Worm (Caenorhabditis elegans) whole organism, L2 larva: Measurements from ENCODE around the gene C49F5.8.

Source experiments
- C34F6.9 ChIP-seq: fragments of 150-350 bp; optimal IDR thresholded peaks from 2 replicates; lab custom pipeline; 2014; ENCODE audit warnings: missing biosample characterization, missing genetic modification characterization
- R02D3.7 ChIP-seq: fragments of 150-350 bp; optimal IDR thresholded peaks from 2 replicates; lab custom pipeline; 2014; ENCODE audit warnings: missing biosample characterization, missing genetic modification characterization
- Y55F3AM.14 ChIP-seq: fragments of 200-800 bp; sonication (Bioruptor generic); optimal IDR thresholded peaks from 2 replicates; lab custom pipeline; 2018; ENCODE audit warnings: mild to moderate bottlenecking, missing genetic modification characterization, missing compliant biosample characterization
- ZK546.5 ChIP-seq: sonication (generic microtip); optimal IDR thresholded peaks from 2 replicates; lab custom pipeline; 2017; ENCODE audit warnings: missing biosample characterization, missing genetic modification characterization
- ama-1 ChIP-seq: fragments of 150-350 bp; optimal IDR thresholded peaks from 2 replicates; lab custom pipeline; 2018; ENCODE audit warnings: inconsistent platforms
- blmp-1 ChIP-seq: sonication (generic microtip); optimal IDR thresholded peaks from 2 replicates; lab custom pipeline; 2017; ENCODE audit warnings: missing genetic modification characterization, mild to moderate bottlenecking, missing compliant biosample characterization, antibody characterized with exemption, moderate library complexity; ENCODE audit not compliant: insufficient read depth
- ceh-82 ChIP-seq: fragments of 150-350 bp; optimal IDR thresholded peaks from 2 replicates; lab custom pipeline; 2014; ENCODE audit warnings: missing biosample characterization, missing genetic modification characterization
- dmd-4 ChIP-seq: sonication (generic microtip); optimal IDR thresholded peaks from 2 replicates; lab custom pipeline; 2017; ENCODE audit warnings: missing biosample characterization, missing genetic modification characterization
- egl-27 ChIP-seq: sonication (generic microtip); optimal IDR thresholded peaks from 3 replicates; lab custom pipeline; 2017; ENCODE audit warnings: missing biosample characterization, missing genetic modification reagents, missing genetic modification characterization
- elt-1 ChIP-seq: fragments of 150-350 bp; optimal IDR thresholded peaks from 2 replicates; lab custom pipeline; 2014; ENCODE audit warnings: missing biosample characterization, missing genetic modification characterization
- elt-3 ChIP-seq: sonication (generic microtip); optimal IDR thresholded peaks from 2 replicates; lab custom pipeline; 2017; ENCODE audit warnings: missing biosample characterization, missing genetic modification characterization
- fos-1 ChIP-seq: fragments of 150-350 bp; optimal IDR thresholded peaks from 2 replicates; lab custom pipeline; 2014; ENCODE audit warnings: missing biosample characterization, missing genetic modification characterization
- lin-11 ChIP-seq: fragments of 150-350 bp; sonication (generic microtip); optimal IDR thresholded peaks from 2 replicates; lab custom pipeline; 2014; ENCODE audit warnings: missing biosample characterization, missing genetic modification characterization, inconsistent platforms, mixed read lengths
- lin-39 ChIP-seq: fragments of 150-350 bp; optimal IDR thresholded peaks from 2 replicates; lab custom pipeline; 2014; ENCODE audit warnings: missing biosample characterization, missing genetic modification reagents, missing genetic modification characterization
- lsy-2 ChIP-seq, 2 experiments: fragments of 150-350 bp in 1 of 2; sonication (generic microtip) in 1 of 2; optimal IDR thresholded peaks; 2 replicates each; lab custom pipeline; 2014 to 2017; ENCODE audit warnings: missing biosample characterization in 2 of 2, missing genetic modification characterization in 2 of 2
- mdl-1 ChIP-seq, 2 experiments: fragments of 150-350 bp in 1 of 2; sonication (generic microtip) in 1 of 2; optimal IDR thresholded peaks; 2 replicates each; lab custom pipeline; 2017; ENCODE audit warnings: missing biosample characterization in 2 of 2, missing genetic modification characterization in 2 of 2
- nhr-10 ChIP-seq: sonication (generic microtip); optimal IDR thresholded peaks from 2 replicates; lab custom pipeline; 2017; ENCODE audit warnings: missing biosample characterization, missing genetic modification characterization
- nhr-12 ChIP-seq: fragments of 150-350 bp; optimal IDR thresholded peaks from 2 replicates; lab custom pipeline; 2014; ENCODE audit warnings: missing biosample characterization, missing genetic modification characterization
- nhr-129 ChIP-seq: fragments of 150-350 bp; optimal IDR thresholded peaks from 2 replicates; lab custom pipeline; 2014; ENCODE audit warnings: missing biosample characterization, missing genetic modification characterization
- nhr-237 ChIP-seq: fragments of 150-350 bp; optimal IDR thresholded peaks from 2 replicates; lab custom pipeline; 2014; ENCODE audit warnings: missing biosample characterization, missing genetic modification characterization
- nhr-25 ChIP-seq: fragments of 150-350 bp; sonication (generic microtip); optimal IDR thresholded peaks from 3 replicates; lab custom pipeline; 2014; ENCODE audit warnings: missing biosample characterization, missing genetic modification characterization
- nhr-6 ChIP-seq: fragments of 150-350 bp; optimal IDR thresholded peaks from 2 replicates; lab custom pipeline; 2014; ENCODE audit warnings: missing biosample characterization, missing genetic modification characterization
- nhr-77 ChIP-seq: fragments of 150-350 bp; optimal IDR thresholded peaks from 2 replicates; lab custom pipeline; 2014; ENCODE audit warnings: missing biosample characterization, missing genetic modification characterization
- peb-1 ChIP-seq: fragments of 150-350 bp; optimal IDR thresholded peaks from 2 replicates; lab custom pipeline; 2014; ENCODE audit warnings: missing biosample characterization, missing genetic modification characterization
- sem-4 ChIP-seq: fragments of 150-350 bp; optimal IDR thresholded peaks from 2 replicates; lab custom pipeline; 2014; ENCODE audit warnings: missing biosample characterization, missing genetic modification reagents, missing genetic modification characterization
- sma-3 ChIP-seq: sonication (generic microtip); optimal IDR thresholded peaks from 2 replicates; lab custom pipeline; 2016; ENCODE audit warnings: missing genetic modification reagents, missing genetic modification characterization, missing compliant biosample characterization
- sma-9 ChIP-seq, 2 experiments: fragments of 150-350 bp in 1 of 2; sonication (generic microtip) in 1 of 2; optimal IDR thresholded peaks; 2 replicates each; lab custom pipeline; 2014 to 2016; ENCODE audit warnings: missing genetic modification characterization in 2 of 2, mild to moderate bottlenecking in 1 of 2, missing biosample characterization in 1 of 2, missing compliant biosample characterization in 1 of 2, missing genetic modification reagents in 1 of 2, moderate library complexity in 1 of 2
- snpc-4 ChIP-seq: fragments of 150-350 bp; optimal IDR thresholded peaks from 2 replicates; lab custom pipeline; 2014; ENCODE audit warnings: missing biosample characterization, missing genetic modification characterization
- unc-55 ChIP-seq: fragments of 150-350 bp; sonication (generic microtip); optimal IDR thresholded peaks from 3 replicates; lab custom pipeline; 2014; ENCODE audit warnings: missing biosample characterization, missing genetic modification reagents, missing genetic modification characterization
- unc-62 ChIP-seq: fragments of 150-350 bp; optimal IDR thresholded peaks from 2 replicates; lab custom pipeline; 2014; ENCODE audit warnings: missing biosample characterization, missing genetic modification reagents, missing genetic modification characterization
- zag-1 ChIP-seq: fragments of 150-350 bp; optimal IDR thresholded peaks from 2 replicates; lab custom pipeline; 2014; ENCODE audit warnings: missing biosample characterization, missing genetic modification characterization
- ztf-1 ChIP-seq: fragments of 200-800 bp; sonication (Bioruptor generic); conservative IDR thresholded peaks from 2 replicates; pipeline ENCODE4 v1.3.6; 2022; ENCODE audit warnings: missing genetic modification characterization, missing compliant biosample characterization
- ztf-11 ChIP-seq: sonication (generic microtip); optimal IDR thresholded peaks from 2 replicates; lab custom pipeline; 2017; ENCODE audit warnings: missing biosample characterization, missing genetic modification characterization
- ztf-4 ChIP-seq: fragments of 150-350 bp; optimal IDR thresholded peaks from 2 replicates; lab custom pipeline; 2014; ENCODE audit warnings: missing biosample characterization, missing genetic modification characterization

The C49F5.8 gene

ce11 chrX:11925243-11925642, 34.7 kb upstream of the C49F5.8 start:
- no peak for TF ChIP-seq Y55F3AM.14 (GFP tag; lab: Kevin White, UChicago)
- no peak for TF ChIP-seq nhr-12
- no peak for TF ChIP-seq mdl-1 (tag; optimal IDR thresholded peaks at IDR 0.05; lab: Kevin White, UChicago)
- TF ChIP-seq ztf-11 (tag; lab: Kevin White, UChicago), result no peak
- TF ChIP-seq C34F6.9 (tag; lab: Kevin White, UChicago), result no peak
- TF ChIP-seq unc-62 (GFP tag; lab: Kevin White, UChicago), result no peak
- TF ChIP-seq blmp-1 (tag; lab: Kevin White, UChicago), result no peak
- no peak for TF ChIP-seq nhr-77
- no peak for TF ChIP-seq R02D3.7 (tag; lab: Kevin White, UChicago)
- no peak for TF ChIP-seq elt-1 (tag; lab: Kevin White, UChicago)
- TF ChIP-seq nhr-10 (tag; lab: Kevin White, UChicago), result no peak
- TF ChIP-seq sma-9 (GFP tag; optimal IDR thresholded peaks at IDR 0.05; lab: Kevin White, UChicago), result peak; percentile 52
- no peak for TF ChIP-seq sma-9 (tag; optimal IDR thresholded peaks at IDR 0.05; lab: Kevin White, UChicago)
- peak; percentile 48 for TF ChIP-seq fos-1 (tag; lab: Kevin White, UChicago)
- TF ChIP-seq nhr-237, result no peak

- no peak for TF ChIP-seq mdl-1 (tag; optimal IDR thresholded peaks at IDR 0.05; lab: Kevin White, UChicago)
- TF ChIP-seq zag-1 (tag; lab: Kevin White, UChicago), result no peak
- no peak for TF ChIP-seq blmp-1 (tag; lab: Kevin White, UChicago)
- TF ChIP-seq snpc-4 (tag; lab: Kevin White, UChicago), result no peak
- TF ChIP-seq fos-1 (tag; lab: Kevin White, UChicago), result no peak
- TF ChIP-seq elt-3, result no peak
- no peak for TF ChIP-seq unc-55 (GFP tag; lab: Kevin White, UChicago)
- TF ChIP-seq egl-27 (tag; lab: Kevin White, UChicago), result no peak
- TF ChIP-seq nhr-77, result no peak
- no peak for TF ChIP-seq nhr-237
- no peak for TF ChIP-seq lsy-2 (tag; optimal IDR thresholded peaks at IDR 0.05; lab: Kevin White, UChicago)
- no peak for TF ChIP-seq lin-11 (tag; lab: Kevin White, UChicago)
- no peak for TF ChIP-seq sma-3 (GFP tag; lab: Kevin White, UChicago)
- TF ChIP-seq lin-39, result no peak
- TF ChIP-seq ceh-82 (tag; lab: Kevin White, UChicago), result no peak
- TF ChIP-seq sma-9 (GFP tag; optimal IDR thresholded peaks at IDR 0.05; lab: Kevin White, UChicago), result no peak
- no peak for TF ChIP-seq sma-9 (tag; optimal IDR thresholded peaks at IDR 0.05; lab: Kevin White, UChicago)
- TF ChIP-seq nhr-6, result no peak
These were observed 32.4 kb upstream of the C49F5.8 start, which contains the start of gene F55G7.4 for ce11 chrX:11927585-11927984. TSS of gene F55G7.4 (plus strand) at chrX:11927885.

ce11 chrX:11931559-11931958, 28.4 kb upstream of the C49F5.8 start, which contains the start of gene dot-1.4:
TSS of gene dot-1.4 (minus strand) at chrX:11931659.
- no peak for TF ChIP-seq ztf-4
- TF ChIP-seq unc-62 (GFP tag; lab: Kevin White, UChicago), result no peak
- no peak for TF ChIP-seq nhr-10 (tag; lab: Kevin White, UChicago)
- TF ChIP-seq sma-3 (GFP tag; lab: Kevin White, UChicago), result no peak
- TF ChIP-seq zag-1 (tag; lab: Kevin White, UChicago), result no peak
- TF ChIP-seq nhr-25, result no peak
- TF ChIP-seq peb-1 (tag; lab: Kevin White, UChicago), result no peak
- no peak for TF ChIP-seq ceh-82 (tag; lab: Kevin White, UChicago)
- no peak for TF ChIP-seq nhr-12

ce11 chrX:11933547-11933946, 26.4 kb upstream of the C49F5.8 start:
- TF ChIP-seq lin-39, result no peak
- no peak for TF ChIP-seq ztf-1 (GFP tag; lab: Robert Waterston, UW)
- no peak for TF ChIP-seq nhr-237
- no peak for TF ChIP-seq C34F6.9 (tag; lab: Kevin White, UChicago)
- no peak for TF ChIP-seq unc-62 (GFP tag; lab: Kevin White, UChicago)
- TF ChIP-seq nhr-6, result no peak
- TF ChIP-seq egl-27 (tag; lab: Kevin White, UChicago), result no peak
- no peak for TF ChIP-seq ztf-4
- TF ChIP-seq Y55F3AM.14 (GFP tag; lab: Kevin White, UChicago), result no peak
- TF ChIP-seq dmd-4 (tag; lab: Kevin White, UChicago), result no peak
- TF ChIP-seq ZK546.5 (tag; lab: Kevin White, UChicago), result no peak
- no peak for TF ChIP-seq ama-1 (lab: Kevin White, UChicago)
- no peak for TF ChIP-seq sem-4 (tag; lab: Kevin White, UChicago)
- no peak for TF ChIP-seq mdl-1 (tag; optimal IDR thresholded peaks at IDR 0.05; lab: Kevin White, UChicago)
- no peak for TF ChIP-seq nhr-129
- no peak for TF ChIP-seq nhr-25
